Fruit fly (Drosophila melanogaster) whole organism, wandering third instar larva: Measurements from ENCODE around the gene CG9356.

ENCODE experiments used
- Abd-B ChIP-seq: fragments of >200 bp; optimal IDR thresholded peaks from 2 replicates; lab custom pipeline; 2017; ENCODE audit warnings: missing biosample characterization, missing genetic modification characterization
- CG9705 ChIP-seq: fragments of 200-800 bp; sonication (Bioruptor generic); optimal IDR thresholded peaks from 2 replicates; lab custom pipeline; 2018; ENCODE audit warnings: missing biosample characterization, mild to moderate bottlenecking, missing genetic modification characterization
- CrebA ChIP-seq: fragments of 200-800 bp; sonication (Bioruptor generic); optimal IDR thresholded peaks from 2 replicates; lab custom pipeline; 2016; ENCODE audit warnings: missing biosample characterization, mild to moderate bottlenecking, missing genetic modification characterization, borderline replicate concordance
- Dif ChIP-seq: fragments of 200-275, 200-300 bp; sonication (Bioruptor generic); optimal IDR thresholded peaks from 2 replicates; lab custom pipeline; 2018; ENCODE audit warnings: missing biosample characterization, missing genetic modification characterization; ENCODE audit not compliant: partially characterized antibody
- GATAd ChIP-seq: sonication (Bioruptor generic); optimal IDR thresholded peaks from 2 replicates; lab custom pipeline; 2016; ENCODE audit warnings: missing biosample characterization, missing genetic modification characterization
- HLH106 ChIP-seq: fragments of 200-800 bp; optimal IDR thresholded peaks from 3 replicates; lab custom pipeline; 2019; ENCODE audit warnings: missing biosample characterization, mild to moderate bottlenecking, missing genetic modification characterization, moderate library complexity
- Hnf4 ChIP-seq: fragments of 200-800 bp; sonication (Bioruptor generic); optimal IDR thresholded peaks from 2 replicates; lab custom pipeline; 2016; ENCODE audit warnings: missing biosample characterization, mild to moderate bottlenecking, missing genetic modification characterization
- Hr78 ChIP-seq: fragments of >200 bp; optimal IDR thresholded peaks from 2 replicates; lab custom pipeline; 2017; ENCODE audit warnings: missing biosample characterization, missing genetic modification characterization
- Hr83 ChIP-seq: fragments of 200-300 bp; sonication (Bioruptor generic); optimal IDR thresholded peaks from 2 replicates; lab custom pipeline; 2016; ENCODE audit warnings: missing biosample characterization, mild to moderate bottlenecking, missing genetic modification characterization, moderate library complexity; ENCODE audit not compliant: poor library complexity, severe bottlenecking
- Jra ChIP-seq: sonication (Bioruptor generic); optimal IDR thresholded peaks from 2 replicates; lab custom pipeline; 2016; ENCODE audit warnings: missing biosample characterization, missing genetic modification characterization
- Mio ChIP-seq: sonication (Bioruptor generic); optimal IDR thresholded peaks from 2 replicates; lab custom pipeline; 2016; ENCODE audit warnings: missing biosample characterization, missing genetic modification characterization
- Myc ChIP-seq: fragments of >200 bp; optimal IDR thresholded peaks from 2 replicates; lab custom pipeline; 2017
- OdsH ChIP-seq: fragments of 200-800 bp; sonication (Bioruptor generic); optimal IDR thresholded peaks from 2 replicates; lab custom pipeline; 2016; ENCODE audit warnings: missing biosample characterization, mild to moderate bottlenecking, missing genetic modification characterization
- Sp1 ChIP-seq: fragments of 200-800 bp; sonication (Bioruptor generic); optimal IDR thresholded peaks from 3 replicates; lab custom pipeline; 2019; ENCODE audit warnings: missing biosample characterization, mild to moderate bottlenecking, missing genetic modification characterization, moderate library complexity
- Vsx2 ChIP-seq: fragments of 200-300, 225-300 bp; sonication (Bioruptor generic); optimal IDR thresholded peaks from 2 replicates; lab custom pipeline; 2018; ENCODE audit warnings: missing biosample characterization, missing genetic modification characterization; ENCODE audit not compliant: partially characterized antibody
- br ChIP-seq: fragments of 200-800 bp; sonication (Bioruptor generic); optimal IDR thresholded peaks from 2 replicates; lab custom pipeline; 2016; ENCODE audit warnings: missing biosample characterization, missing genetic modification characterization
- brk ChIP-seq: fragments of 200-800 bp; sonication (Bioruptor generic); optimal IDR thresholded peaks from 2 replicates; lab custom pipeline; 2016; ENCODE audit warnings: missing biosample characterization, mild to moderate bottlenecking, missing genetic modification characterization
- dmrt93B ChIP-seq: fragments of 200-800 bp; sonication (Bioruptor generic); optimal IDR thresholded peaks from 2 replicates; lab custom pipeline; 2018; ENCODE audit warnings: missing biosample characterization, mild to moderate bottlenecking, missing genetic modification characterization
- dsf ChIP-seq: sonication (Bioruptor generic); optimal IDR thresholded peaks from 2 replicates; lab custom pipeline; 2016; ENCODE audit warnings: missing biosample characterization, missing genetic modification characterization, borderline replicate concordance
- ey ChIP-seq: fragments of 200-800 bp; sonication (Bioruptor generic); optimal IDR thresholded peaks from 2 replicates; lab custom pipeline; 2016; ENCODE audit warnings: missing biosample characterization, missing genetic modification characterization
- foxo ChIP-seq, 2 experiments: fragments of 200-800 bp; sonication (Bioruptor generic); optimal IDR thresholded peaks; 2 replicates in 1 of 2; 3 replicates in 1 of 2; lab custom pipeline; 2016 to 2017; ENCODE audit warnings: missing biosample characterization in 2 of 2, missing genetic modification characterization in 2 of 2
- fru ChIP-seq: fragments of 200-800 bp; sonication (Bioruptor generic); optimal IDR thresholded peaks from 3 replicates; lab custom pipeline; 2016; ENCODE audit warnings: missing biosample characterization, mild to moderate bottlenecking, missing genetic modification characterization
- h ChIP-seq: fragments of 200-800 bp; sonication (Bioruptor generic); optimal IDR thresholded peaks from 3 replicates; lab custom pipeline; 2016; ENCODE audit warnings: missing biosample characterization, mild to moderate bottlenecking, missing genetic modification characterization
- jim ChIP-seq: fragments of 175-275, 200-325 bp; sonication (Bioruptor generic); optimal IDR thresholded peaks from 2 replicates; lab custom pipeline; 2016; ENCODE audit warnings: missing biosample characterization, mild to moderate bottlenecking, missing genetic modification characterization
- lola ChIP-seq: fragments of >200 bp; optimal IDR thresholded peaks from 2 replicates; lab custom pipeline; 2017; ENCODE audit warnings: missing biosample characterization, missing genetic modification characterization
- pan ChIP-seq: fragments of >200 bp; optimal IDR thresholded peaks from 2 replicates; lab custom pipeline; 2017
- psq ChIP-seq: fragments of 200-800 bp; sonication (Bioruptor generic); optimal IDR thresholded peaks from 3 replicates; lab custom pipeline; 2017; ENCODE audit warnings: missing biosample characterization, mild to moderate bottlenecking, missing genetic modification characterization, moderate library complexity
- rgr ChIP-seq: fragments of 200-800 bp; sonication (Bioruptor generic); optimal IDR thresholded peaks from 3 replicates; lab custom pipeline; 2016; ENCODE audit warnings: missing biosample characterization, mild to moderate bottlenecking, missing genetic modification characterization
- sage ChIP-seq: fragments of 200-800 bp; sonication (Bioruptor generic); optimal IDR thresholded peaks from 2 replicates; lab custom pipeline; 2016; ENCODE audit warnings: missing biosample characterization, mild to moderate bottlenecking, missing genetic modification characterization
- sv ChIP-seq: fragments of 200-800 bp; sonication (Bioruptor generic); optimal IDR thresholded peaks from 3 replicates; lab custom pipeline; 2016; ENCODE audit warnings: missing biosample characterization, missing genetic modification characterization
- tai ChIP-seq: sonication (Bioruptor generic); optimal IDR thresholded peaks from 2 replicates; lab custom pipeline; 2016; ENCODE audit warnings: missing biosample characterization, missing genetic modification characterization
- usp ChIP-seq: fragments of >200 bp; optimal IDR thresholded peaks from 2 replicates; lab custom pipeline; 2017; ENCODE audit warnings: missing biosample characterization, missing genetic modification characterization

CG9356 gene

DNA sequence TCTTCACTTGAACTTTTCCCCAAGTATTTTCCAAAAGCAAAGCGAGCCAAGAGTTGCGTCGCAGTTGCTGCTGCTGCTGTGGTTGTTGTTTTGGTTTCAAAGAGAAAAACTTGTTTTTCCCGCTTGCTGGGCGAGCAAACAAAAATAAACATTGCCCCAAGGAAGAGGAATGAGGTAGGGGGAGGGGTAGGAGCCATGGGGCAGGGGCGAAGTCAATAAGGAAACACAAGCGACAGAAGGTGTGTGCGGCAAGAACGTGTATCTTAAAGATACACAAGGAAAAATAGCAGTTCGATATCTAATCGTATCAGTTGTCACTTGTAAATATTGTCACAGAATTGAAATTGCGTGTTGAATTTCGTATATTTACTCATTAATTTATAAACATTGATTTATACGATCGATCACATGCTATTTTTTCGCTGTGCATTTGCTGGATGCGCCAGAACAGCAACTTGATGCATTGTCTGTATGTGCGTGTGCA, 10.5 kb downstream of the CG9356 start (continued):
- peak; percentile 94 for TF ChIP-seq Sp1 (GFP tag; lab: Kevin White, UChicago)
- TF ChIP-seq Hr83 (GFP tag; lab: Kevin White, UChicago): peak; percentile 61
- peak; percentile 54 for TF ChIP-seq GATAd (GFP tag; lab: Kevin White, UChicago)
- TF ChIP-seq pan (lab: Kevin White, UChicago): no peak
- TF ChIP-seq psq: peak; percentile 86
- TF ChIP-seq lola (GFP tag; lab: Kevin White, UChicago): no peak
- peak; percentile 81 for TF ChIP-seq CG9705 (GFP tag; lab: Kevin White, UChicago)
- TF ChIP-seq sage (GFP tag; lab: Kevin White, UChicago): peak; percentile 88
- no peak for TF ChIP-seq Abd-B (GFP tag; lab: Kevin White, UChicago)

DNA sequence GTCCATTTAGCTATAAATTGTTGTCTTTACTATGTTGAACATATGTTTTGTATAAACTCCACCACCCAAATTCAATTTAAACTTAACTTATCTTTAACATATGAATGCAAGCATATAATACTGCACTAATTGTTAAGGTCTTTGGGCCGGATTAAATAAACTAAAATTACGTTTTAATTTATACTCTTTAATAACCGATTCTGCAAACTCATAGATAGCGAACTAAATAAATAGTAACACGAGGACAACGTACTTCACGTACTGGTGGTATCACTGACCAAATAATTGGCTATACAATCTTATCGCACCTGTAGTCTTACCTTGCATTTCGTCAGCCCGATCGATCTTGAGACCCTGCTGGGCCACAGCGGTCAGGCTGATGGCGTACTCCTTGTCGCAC, 11.6 kb downstream of the CG9356 start:
- TF ChIP-seq brk (GFP tag; lab: Kevin White, UChicago): no peak
- TF ChIP-seq pan (lab: Kevin White, UChicago): no peak
- TF ChIP-seq Hr78: no peak
- no peak for TF ChIP-seq Mio (GFP tag; lab: Kevin White, UChicago)
- no peak for TF ChIP-seq Jra
- no peak for TF ChIP-seq fru
- TF ChIP-seq psq: no peak
- no peak for TF ChIP-seq Hnf4 (GFP tag; lab: Kevin White, UChicago)
- no peak for TF ChIP-seq HLH106 (tag; lab: Kevin White, UChicago)
- TF ChIP-seq ey (GFP tag; lab: Kevin White, UChicago): no peak
- no peak for TF ChIP-seq sage (GFP tag; lab: Kevin White, UChicago)
- TF ChIP-seq Sp1 (GFP tag; lab: Kevin White, UChicago): no peak
- no peak for TF ChIP-seq Dif (GFP tag; lab: Kevin White, UChicago)

DNA sequence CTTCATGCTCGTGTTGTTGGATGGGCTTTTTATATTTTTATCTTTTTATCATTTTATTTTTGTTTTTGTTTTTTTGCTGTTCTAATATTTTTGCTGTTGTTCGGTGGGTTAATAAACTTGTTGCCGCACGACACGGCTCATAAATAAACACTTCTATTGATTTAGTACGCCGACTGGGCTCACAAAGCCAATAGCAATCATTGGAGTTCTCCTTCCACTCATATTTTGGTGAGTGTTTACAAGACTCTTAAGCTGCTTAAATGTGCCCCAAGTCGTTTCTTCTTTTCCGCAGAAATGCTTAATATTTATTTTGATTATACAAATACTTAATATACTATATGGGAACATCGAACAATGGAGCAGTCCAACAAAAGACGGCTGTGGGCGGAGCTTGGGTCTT, 13.9 kb downstream of the CG9356 start:
- no peak for TF ChIP-seq Jra

DNA sequence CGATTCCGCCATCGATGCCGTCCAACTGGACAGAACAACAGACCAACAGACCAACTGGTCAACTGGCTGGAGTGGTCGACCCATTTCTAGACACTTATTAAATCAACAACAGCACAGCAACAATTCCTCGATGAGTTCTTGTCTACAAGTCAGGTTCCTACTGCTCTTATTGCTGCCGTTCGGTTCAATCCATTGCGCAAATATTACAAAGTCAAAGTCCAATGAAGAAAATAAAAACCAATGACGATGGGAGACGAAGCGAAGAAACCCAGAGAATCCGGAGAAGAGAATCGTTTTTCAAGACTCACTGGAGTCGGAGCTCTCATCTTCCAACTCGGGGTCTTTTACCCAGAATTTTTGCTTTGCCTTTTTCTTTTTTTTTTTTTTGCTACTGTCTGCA, 15.1 kb downstream of the CG9356 start:
- no peak for TF ChIP-seq CG9705 (GFP tag; lab: Kevin White, UChicago)
- TF ChIP-seq Dif (GFP tag; lab: Kevin White, UChicago): no peak
- no peak for TF ChIP-seq jim (GFP tag; lab: Kevin White, UChicago)
- TF ChIP-seq h (GFP tag; lab: Kevin White, UChicago): no peak
- no peak for TF ChIP-seq GATAd (GFP tag; lab: Kevin White, UChicago)
- no peak for TF ChIP-seq br (GFP tag; lab: Kevin White, UChicago)
- TF ChIP-seq sage (GFP tag; lab: Kevin White, UChicago): no peak
- TF ChIP-seq rgr (GFP tag; lab: Kevin White, UChicago): no peak
- TF ChIP-seq lola (GFP tag; lab: Kevin White, UChicago): no peak
- TF ChIP-seq foxo (GFP tag; optimal IDR thresholded peaks at IDR 0.05; lab: Kevin White, UChicago): no peak
- no peak for TF ChIP-seq Sp1 (GFP tag; lab: Kevin White, UChicago)
- no peak for TF ChIP-seq ey (GFP tag; lab: Kevin White, UChicago)
- TF ChIP-seq brk (GFP tag; lab: Kevin White, UChicago): no peak
- no peak for TF ChIP-seq Hnf4 (GFP tag; lab: Kevin White, UChicago)
- no peak for TF ChIP-seq Abd-B (GFP tag; lab: Kevin White, UChicago)
- TF ChIP-seq Jra: no peak
- TF ChIP-seq psq: no peak
- TF ChIP-seq Hr83 (GFP tag; lab: Kevin White, UChicago): no peak
- TF ChIP-seq sv (GFP tag; lab: Kevin White, UChicago): no peak
- TF ChIP-seq, all 38 proteins: peak for 0

DNA sequence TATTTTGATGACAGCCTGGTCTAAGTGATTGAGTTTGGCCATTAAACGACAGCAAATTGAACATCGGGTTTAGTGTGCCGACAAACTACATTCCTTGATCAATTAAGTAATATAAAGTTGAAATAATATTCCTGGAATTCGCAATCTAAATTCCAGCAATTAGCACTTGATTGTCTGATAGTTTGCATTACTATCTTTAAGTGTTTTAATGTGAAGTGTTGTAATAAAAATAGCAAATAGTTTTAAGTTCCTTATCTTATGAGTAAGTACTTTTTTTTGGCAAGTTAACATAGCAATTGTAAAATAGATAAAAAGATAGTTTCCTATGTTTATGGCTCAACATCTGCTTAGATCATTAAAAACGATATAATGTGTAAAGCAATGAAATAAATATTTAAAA, 15.7 kb downstream of the CG9356 start:
- TF ChIP-seq jim (GFP tag; lab: Kevin White, UChicago) (no peak), brk (GFP tag; lab: Kevin White, UChicago) (no peak), CrebA (GFP tag; lab: Kevin White, UChicago) (no peak), Hr78 (no peak), CG9705 (GFP tag; lab: Kevin White, UChicago) (no peak), dmrt93B (GFP tag; lab: Kevin White, UChicago) (no peak), sage (GFP tag; lab: Kevin White, UChicago) (no peak), Abd-B (GFP tag; lab: Kevin White, UChicago) (no peak), tai (GFP tag; lab: Kevin White, UChicago) (no peak), lola (GFP tag; lab: Kevin White, UChicago) (no peak), br (GFP tag; lab: Kevin White, UChicago) (no peak), OdsH (GFP tag; lab: Kevin White, UChicago) (no peak), usp (GFP tag; lab: Kevin White, UChicago) (no peak), dsf (no peak), fru (no peak), GATAd (GFP tag; lab: Kevin White, UChicago) (no peak), ey (GFP tag; lab: Kevin White, UChicago) (no peak), Myc (lab: Kevin White, UChicago) (no peak), Vsx2 (no peak), rgr (GFP tag; lab: Kevin White, UChicago) (no peak)
